Fruit fly (Drosophila melanogaster) whole organism, prepupa: ENCODE data around the gene goe.

Source experiments
- CG11902 ChIP-seq: fragments of 200-800 bp; sonication (Bioruptor generic); optimal IDR thresholded peaks from 3 replicates; lab custom pipeline; 2016; ENCODE audit warnings: missing biosample characterization, missing genetic modification characterization
- net ChIP-seq: fragments of 200-800 bp; sonication (Bioruptor generic); optimal IDR thresholded peaks from 3 replicates; lab custom pipeline; 2016; ENCODE audit warnings: missing biosample characterization, missing genetic modification characterization

dm6 chrX:16765809-16766208 is 14.1 kb upstream of the goe start:
- TF ChIP-seq net (GFP tag; lab: Kevin White, UChicago): no peak
- TF ChIP-seq CG11902: no peak
